Fruit fly (Drosophila melanogaster) whole organism, prepupa: ENCODE measurements around the gene CG8301.

ENCODE experiments used
- Blimp-1 ChIP-seq: fragments of 200-800 bp; sonication (Bioruptor generic); optimal IDR thresholded peaks from 3 replicates; lab custom pipeline; 2017; ENCODE audit warnings: missing biosample characterization, missing genetic modification characterization, mild to moderate bottlenecking, moderate library complexity, missing genetic modification reagents
- CG10669 ChIP-seq: fragments of 200-800 bp; sonication (Bioruptor generic); optimal IDR thresholded peaks from 3 replicates; lab custom pipeline; 2018; ENCODE audit warnings: missing biosample characterization, mild to moderate bottlenecking, missing genetic modification characterization, moderate library complexity
- CG11762 ChIP-seq: fragments of 200-800 bp; sonication (Bioruptor generic); optimal IDR thresholded peaks from 3 replicates; lab custom pipeline; 2016; ENCODE audit warnings: missing biosample characterization, missing genetic modification characterization; ENCODE audit not compliant: insufficient read depth
- CG15336 ChIP-seq: fragments of 200-800 bp; sonication (Bioruptor generic); IDR thresholded peaks from 2 replicates; pipeline ENCODE4 v1.3.6; 2022; ENCODE audit warnings: missing biosample characterization, missing genetic modification characterization
- CG1621 ChIP-seq: fragments of 200-800 bp; sonication (Bioruptor generic); optimal IDR thresholded peaks from 3 replicates; lab custom pipeline; 2018; ENCODE audit warnings: missing biosample characterization, mild to moderate bottlenecking, missing genetic modification characterization
- CG16779 ChIP-seq: fragments of 200-800 bp; sonication (Bioruptor generic); optimal IDR thresholded peaks from 3 replicates; lab custom pipeline; 2017; ENCODE audit warnings: missing biosample characterization, mild to moderate bottlenecking, missing genetic modification characterization
- CG31627 ChIP-seq: fragments of 200-800 bp; sonication (Bioruptor generic); optimal IDR thresholded peaks from 3 replicates; lab custom pipeline; 2016; ENCODE audit warnings: missing biosample characterization, missing genetic modification characterization
- CG32006 ChIP-seq: fragments of 200-800 bp; sonication (Bioruptor generic); optimal IDR thresholded peaks from 3 replicates; lab custom pipeline; 2017; ENCODE audit warnings: missing biosample characterization, mild to moderate bottlenecking, missing genetic modification characterization
- CG34406 ChIP-seq: fragments of 200-800 bp; sonication (Bioruptor generic); optimal IDR thresholded peaks from 3 replicates; lab custom pipeline; 2016; ENCODE audit warnings: missing biosample characterization, missing genetic modification characterization
- CG3919 ChIP-seq: fragments of 200-800 bp; sonication (Bioruptor generic); optimal IDR thresholded peaks from 3 replicates; lab custom pipeline; 2016; ENCODE audit warnings: missing biosample characterization, missing genetic modification characterization
- CG4318 ChIP-seq: fragments of 200-800 bp; sonication (Bioruptor generic); optimal IDR thresholded peaks from 3 replicates; lab custom pipeline; 2017; ENCODE audit warnings: missing biosample characterization, mild to moderate bottlenecking, missing genetic modification characterization
- CG6276 ChIP-seq: fragments of 200-800 bp; sonication (Bioruptor generic); optimal IDR thresholded peaks from 2 replicates; lab custom pipeline; 2017; ENCODE audit warnings: missing biosample characterization, mild to moderate bottlenecking, missing genetic modification characterization
- CG6792 ChIP-seq: fragments of 200-800 bp; sonication (Bioruptor generic); optimal IDR thresholded peaks from 3 replicates; lab custom pipeline; 2016; ENCODE audit warnings: missing biosample characterization, missing genetic modification characterization
- CG6808 ChIP-seq: fragments of 200-800 bp; sonication (Bioruptor generic); optimal IDR thresholded peaks from 3 replicates; lab custom pipeline; 2017; ENCODE audit warnings: missing biosample characterization, missing genetic modification characterization, mild to moderate bottlenecking, moderate library complexity, missing genetic modification reagents
- CG7368 ChIP-seq: fragments of 200-800 bp; sonication (Bioruptor generic); optimal IDR thresholded peaks from 3 replicates; lab custom pipeline; 2016; ENCODE audit warnings: missing biosample characterization, missing genetic modification characterization
- CG8119 ChIP-seq: fragments of 200-800 bp; sonication (Bioruptor generic); IDR thresholded peaks from 3 replicates; pipeline ENCODE4 v1.3.6; 2022; ENCODE audit warnings: missing biosample characterization, missing genetic modification characterization
- CG8319 ChIP-seq: fragments of 200-800 bp; sonication (Bioruptor generic); optimal IDR thresholded peaks from 3 replicates; lab custom pipeline; 2016; ENCODE audit warnings: missing biosample characterization, missing genetic modification characterization
- CG8632 ChIP-seq: fragments of 200-800 bp; sonication (Bioruptor generic); optimal IDR thresholded peaks from 3 replicates; lab custom pipeline; 2016; ENCODE audit warnings: missing biosample characterization, missing genetic modification characterization
- Eip78C ChIP-seq: fragments of 200-800 bp; sonication (Bioruptor generic); peaks from one replicate; lab custom pipeline; 2016; ENCODE audit warnings: missing biosample characterization, missing genetic modification characterization
- Ets96B ChIP-seq: fragments of 200-800 bp; optimal IDR thresholded peaks from 2 replicates; lab custom pipeline; 2019; ENCODE audit warnings: missing biosample characterization, mild to moderate bottlenecking, missing genetic modification characterization, moderate library complexity
- Gug ChIP-seq: fragments of 200-800 bp; sonication (Bioruptor generic); IDR thresholded peaks from 2 replicates; pipeline ENCODE4 v1.3.6; 2022; ENCODE audit warnings: missing biosample characterization, missing genetic modification characterization
- Hr4 ChIP-seq: fragments of 200-800 bp; sonication (Bioruptor generic); optimal IDR thresholded peaks from 3 replicates; lab custom pipeline; 2016; ENCODE audit warnings: missing biosample characterization, missing genetic modification characterization
- Met ChIP-seq: fragments of 200-800 bp; sonication (Bioruptor generic); optimal IDR thresholded peaks from 3 replicates; lab custom pipeline; 2016; ENCODE audit warnings: missing biosample characterization, missing genetic modification characterization
- OdsH ChIP-seq: fragments of 200-800 bp; sonication (Bioruptor generic); optimal IDR thresholded peaks from 3 replicates; lab custom pipeline; 2016; ENCODE audit warnings: missing biosample characterization, missing genetic modification characterization
- Smox ChIP-seq: fragments of 200-800 bp; sonication (Bioruptor generic); optimal IDR thresholded peaks from 3 replicates; lab custom pipeline; 2016; ENCODE audit warnings: missing biosample characterization, missing genetic modification characterization
- Sox102F ChIP-seq: fragments of 200-800 bp; sonication (Bioruptor generic); optimal IDR thresholded peaks from 2 replicates; lab custom pipeline; 2016; ENCODE audit warnings: missing biosample characterization, mild to moderate bottlenecking, missing genetic modification characterization
- Sox15 ChIP-seq: fragments of 200-800 bp; sonication (Bioruptor generic); optimal IDR thresholded peaks from 3 replicates; lab custom pipeline; 2016; ENCODE audit warnings: missing biosample characterization, missing genetic modification characterization
- achi ChIP-seq: fragments of 200-800 bp; sonication (Bioruptor generic); optimal IDR thresholded peaks from 3 replicates; lab custom pipeline; 2016; ENCODE audit warnings: missing biosample characterization, missing genetic modification characterization
- dsx ChIP-seq: fragments of 200-800 bp; optimal IDR thresholded peaks from 3 replicates; lab custom pipeline; 2019; ENCODE audit warnings: missing biosample characterization, mild to moderate bottlenecking, missing genetic modification characterization, moderate library complexity; ENCODE audit not compliant: poor library complexity, severe bottlenecking
- lz ChIP-seq: fragments of 200-800 bp; sonication (Bioruptor generic); optimal IDR thresholded peaks from 3 replicates; lab custom pipeline; 2016; ENCODE audit warnings: missing biosample characterization, missing genetic modification characterization
- net ChIP-seq: fragments of 200-800 bp; sonication (Bioruptor generic); optimal IDR thresholded peaks from 3 replicates; lab custom pipeline; 2016; ENCODE audit warnings: missing biosample characterization, missing genetic modification characterization
- pdm3 ChIP-seq: fragments of 200-800 bp; sonication (Bioruptor generic); optimal IDR thresholded peaks from 3 replicates; lab custom pipeline; 2016; ENCODE audit warnings: missing biosample characterization, missing genetic modification characterization
- salr ChIP-seq, 2 experiments: fragments of 200-800 bp; sonication (Bioruptor generic); optimal IDR thresholded peaks; 3 replicates each; lab custom pipeline; 2016 to 2018; ENCODE audit warnings: missing biosample characterization in 2 of 2, missing genetic modification characterization in 2 of 2, mild to moderate bottlenecking in 1 of 2
- spab ChIP-seq: fragments of 200-800 bp; sonication (Bioruptor generic); optimal IDR thresholded peaks from 2 replicates; lab custom pipeline; 2017; ENCODE audit warnings: missing biosample characterization, mild to moderate bottlenecking, missing genetic modification characterization, missing genetic modification reagents
- ss ChIP-seq, 2 experiments: fragments of 200-800 bp; sonication (Bioruptor generic); optimal IDR thresholded peaks; 2 replicates in 1 of 2; 3 replicates in 1 of 2; lab custom pipeline; 2017 to 2018; ENCODE audit warnings: mild to moderate bottlenecking in 2 of 2, missing biosample characterization in 2 of 2, missing genetic modification characterization in 2 of 2, moderate library complexity in 1 of 2
- topi ChIP-seq: fragments of 200-800 bp; sonication (Bioruptor generic); optimal IDR thresholded peaks from 3 replicates; lab custom pipeline; 2016; ENCODE audit warnings: missing biosample characterization, missing genetic modification characterization

The CG8301 gene

DNA sequence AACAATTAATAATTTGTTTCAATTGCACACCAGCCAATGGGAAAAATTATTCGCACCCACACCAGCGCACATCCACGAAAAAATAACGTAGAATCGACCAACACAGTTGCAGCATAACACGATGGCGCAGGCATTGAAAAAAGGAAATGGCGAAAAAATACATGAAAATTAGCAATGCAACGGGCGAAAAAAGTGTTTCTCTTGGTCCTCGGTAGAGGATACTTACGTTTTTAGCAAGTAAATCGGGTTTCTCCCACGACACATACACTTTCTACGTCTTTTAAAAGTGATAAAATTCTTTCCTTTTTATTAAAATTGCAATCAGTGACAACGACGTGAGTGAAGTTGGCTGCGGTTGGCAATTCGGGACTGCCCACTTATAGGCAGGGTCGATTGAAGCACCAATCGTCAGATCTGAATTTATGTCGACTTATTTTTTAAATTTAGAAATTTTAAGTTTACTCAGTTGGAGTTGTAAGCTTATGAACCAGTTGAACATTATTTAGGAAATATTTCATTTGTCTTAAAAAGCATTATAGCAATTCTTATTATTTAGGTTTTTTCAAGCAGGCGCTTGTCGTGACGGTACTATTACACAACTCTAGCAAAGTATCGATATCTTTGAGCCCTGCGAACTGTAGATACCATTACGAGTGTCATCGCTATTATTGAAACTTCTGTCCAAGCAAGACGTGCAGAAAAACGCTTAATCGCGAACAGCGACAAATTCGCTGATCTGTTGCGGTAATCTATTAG, 3.5 kb upstream of the CG8301 start, which contains the start of the genes Kap-alpha3 and Son (continued):
- TF ChIP-seq Smox (GFP tag; lab: Kevin White, UChicago) (peak; percentile 84), CG6276 (peak; percentile 40), CG31627 (peak; percentile 93), CG11762 (GFP tag; lab: Kevin White, UChicago) (peak; percentile 70), CG7368 (GFP tag; lab: Kevin White, UChicago) (peak; percentile 81), OdsH (GFP tag; lab: Kevin White, UChicago) (peak; percentile 87), pdm3 (GFP tag; lab: Kevin White, UChicago) (peak; percentile 88), lz (GFP tag; lab: Kevin White, UChicago) (peak; percentile 91), spab (GFP tag; lab: Kevin White, UChicago) (peak; percentile 61), ss (GFP tag; optimal IDR thresholded peaks at IDR 0.05; lab: Kevin White, UChicago) (peak; percentile 67 to 91), CG1621 (tag; lab: Kevin White, UChicago) (peak; percentile 70), achi (GFP tag; lab: Kevin White, UChicago) (peak; percentile 84), CG4318 (GFP tag; lab: Kevin White, UChicago) (peak; percentile 53), Met (GFP tag; lab: Kevin White, UChicago) (peak; percentile 89), Gug (GFP tag; lab: Robert Waterston, UW) (peak; percentile 57), Ets96B (peak; percentile 69), salr (GFP tag; optimal IDR thresholded peaks at IDR 0.05; lab: Kevin White, UChicago) (peak; percentile 70 to 82), dsx (GFP tag; lab: Kevin White, UChicago) (peak; percentile 65), CG6792 (GFP tag; lab: Kevin White, UChicago) (peak; percentile 79), CG6808 (GFP tag; lab: Kevin White, UChicago) (peak; percentile 83), topi (GFP tag; lab: Kevin White, UChicago) (peak; percentile 88), Sox15 (GFP tag; lab: Kevin White, UChicago) (peak; percentile 76), CG34406 (GFP tag; lab: Kevin White, UChicago) (peak; percentile 82), CG8632 (GFP tag; lab: Kevin White, UChicago) (peak; percentile 72), CG32006 (GFP tag; lab: Kevin White, UChicago) (peak; percentile 79)

DNA sequence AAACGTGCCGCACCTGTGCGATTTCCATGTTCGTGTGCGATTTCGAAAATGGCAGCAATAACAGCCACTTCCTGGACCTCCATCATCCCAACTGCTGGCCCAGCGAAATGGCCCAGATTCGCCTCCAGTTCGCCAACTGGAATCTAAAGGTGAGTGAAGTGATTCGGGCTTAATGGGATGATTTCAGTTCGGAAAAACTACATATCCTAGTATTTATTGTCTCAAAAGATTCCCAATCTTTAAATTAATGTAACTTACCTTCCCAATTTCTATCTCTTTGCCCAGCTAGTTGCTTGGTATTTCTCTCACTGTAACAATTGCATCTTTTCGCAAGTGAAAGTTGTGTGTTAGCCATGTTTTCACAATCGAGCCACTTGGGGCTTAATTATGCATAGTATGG, 867 bp downstream of the CG8301 start:
- TF ChIP-seq CG32006 (GFP tag; lab: Kevin White, UChicago) (peak; percentile 65), CG4318 (GFP tag; lab: Kevin White, UChicago) (no peak), Hr4 (GFP tag; lab: Kevin White, UChicago) (peak; percentile 74), Eip78C (GFP tag; lab: Kevin White, UChicago) (peak; percentile 52), spab (GFP tag; lab: Kevin White, UChicago) (no peak), Blimp-1 (GFP tag; lab: Kevin White, UChicago) (no peak), CG1621 (tag; lab: Kevin White, UChicago) (no peak), CG16779 (tag; lab: Kevin White, UChicago) (no peak), CG10669 (GFP tag; lab: Kevin White, UChicago) (no peak), CG8119 (GFP tag; lab: Robert Waterston, UW) (0 out of 3 replicates have a peak, but pooled peaks have one; percentile 43), CG8319 (GFP tag; lab: Kevin White, UChicago) (no peak), net (GFP tag; lab: Kevin White, UChicago) (no peak), CG15336 (GFP tag; lab: Robert Waterston, UW) (peak; percentile 42; the same call in 1 of the 2 replicates), pdm3 (GFP tag; lab: Kevin White, UChicago) (no peak), CG3919 (GFP tag; lab: Kevin White, UChicago) (no peak), Sox102F (GFP tag; lab: Kevin White, UChicago) (no peak)
